Fruit fly (Drosophila melanogaster) whole organism, adult: ENCODE data around the gene CG3198.
A peak's percentile ranks its signal among the peaks of the same experiment; 100 is the strongest.

Experiments
- CG11617 ChIP-seq: fragments of 200-800 bp; sonication (Bioruptor generic); optimal IDR thresholded peaks from 2 replicates; lab custom pipeline; 2017; ENCODE audit warnings: mild to moderate bottlenecking, missing biosample characterization, missing genetic modification reagents, missing genetic modification characterization
- CG12768 ChIP-seq: fragments of 200-800 bp; sonication (Bioruptor generic); optimal IDR thresholded peaks from 2 replicates; lab custom pipeline; 2017; ENCODE audit warnings: missing biosample characterization, missing genetic modification characterization, mild to moderate bottlenecking, moderate library complexity, missing genetic modification reagents
- CG14711 ChIP-seq: fragments of 200-800 bp; sonication (Bioruptor generic); optimal IDR thresholded peaks from 2 replicates; lab custom pipeline; 2018; ENCODE audit warnings: missing biosample characterization, mild to moderate bottlenecking, missing genetic modification characterization, moderate library complexity
- CG1620 ChIP-seq: fragments of 200-800 bp; sonication (Bioruptor generic); optimal IDR thresholded peaks from 2 replicates; lab custom pipeline; 2016; ENCODE audit warnings: missing biosample characterization, missing genetic modification characterization
- CG33017 ChIP-seq: fragments of 200-800 bp; sonication (Bioruptor generic); optimal IDR thresholded peaks from 2 replicates; lab custom pipeline; 2018; ENCODE audit warnings: missing biosample characterization, mild to moderate bottlenecking, missing genetic modification characterization, moderate library complexity
- CG5204 ChIP-seq: fragments of 200-800 bp; sonication (Bioruptor generic); optimal IDR thresholded peaks from 2 replicates; lab custom pipeline; 2016; ENCODE audit warnings: missing biosample characterization, missing genetic modification characterization
- CG7045 ChIP-seq: fragments of 200-800 bp; sonication (Bioruptor generic); optimal IDR thresholded peaks from 2 replicates; lab custom pipeline; 2017; ENCODE audit warnings: missing biosample characterization, mild to moderate bottlenecking, missing genetic modification characterization
- CG7101 ChIP-seq: fragments of 200-800 bp; sonication (Bioruptor generic); optimal IDR thresholded peaks from 2 replicates; lab custom pipeline; 2018; ENCODE audit warnings: missing biosample characterization, mild to moderate bottlenecking, missing genetic modification characterization, moderate library complexity
- Clk ChIP-seq: fragments of 200-800 bp; sonication (Bioruptor generic); optimal IDR thresholded peaks from 2 replicates; lab custom pipeline; 2017; ENCODE audit warnings: missing biosample characterization, missing genetic modification characterization
- Crg-1 ChIP-seq: fragments of 200-800 bp; sonication (Bioruptor generic); optimal IDR thresholded peaks from 2 replicates; lab custom pipeline; 2016; ENCODE audit warnings: missing biosample characterization, missing genetic modification characterization
- Hr96 ChIP-seq: fragments of 200-800 bp; sonication (Bioruptor generic); optimal IDR thresholded peaks from 2 replicates; lab custom pipeline; 2016; ENCODE audit warnings: missing biosample characterization, missing genetic modification characterization
- Mnt ChIP-seq: fragments of 200-800 bp; sonication (Bioruptor generic); optimal IDR thresholded peaks from 2 replicates; lab custom pipeline; 2016; ENCODE audit warnings: missing biosample characterization, mild to moderate bottlenecking, missing genetic modification characterization
- bab1 ChIP-seq: fragments of 200-800 bp; sonication (Bioruptor generic); optimal IDR thresholded peaks from 3 replicates; lab custom pipeline; 2019; ENCODE audit warnings: missing biosample characterization, mild to moderate bottlenecking, missing genetic modification characterization, moderate library complexity
- cic ChIP-seq: fragments of 200-800 bp; sonication (Bioruptor generic); optimal IDR thresholded peaks from 2 replicates; lab custom pipeline; 2017; ENCODE audit warnings: missing biosample characterization, mild to moderate bottlenecking, missing genetic modification characterization, moderate library complexity
- cnc ChIP-seq, 2 experiments: fragments of >200 bp; optimal IDR thresholded peaks; 2 replicates each; lab custom pipeline; 2017
- kay ChIP-seq: fragments of 200-800 bp; sonication (Bioruptor generic); peaks from one replicate; lab custom pipeline; 2016; ENCODE audit warnings: missing biosample characterization, missing genetic modification characterization, borderline replicate concordance
- ovo ChIP-seq: fragments of 200-800 bp; sonication (Bioruptor generic); optimal IDR thresholded peaks from 2 replicates; lab custom pipeline; 2016; ENCODE audit warnings: missing biosample characterization, missing genetic modification characterization
- pad ChIP-seq: fragments of 200-800 bp; sonication (Bioruptor generic); optimal IDR thresholded peaks from 3 replicates; lab custom pipeline; 2017; ENCODE audit warnings: missing biosample characterization, missing genetic modification characterization, mild to moderate bottlenecking, moderate library complexity, missing genetic modification reagents
- tj ChIP-seq: fragments of 200-800 bp; sonication (Bioruptor generic); optimal IDR thresholded peaks from 3 replicates; lab custom pipeline; 2017; ENCODE audit warnings: missing biosample characterization, mild to moderate bottlenecking, missing genetic modification characterization, moderate library complexity
- toe ChIP-seq: fragments of 200-800 bp; sonication (Bioruptor generic); optimal IDR thresholded peaks from 2 replicates; lab custom pipeline; 2016; ENCODE audit warnings: missing biosample characterization, missing genetic modification characterization

The CG3198 gene

DNA sequence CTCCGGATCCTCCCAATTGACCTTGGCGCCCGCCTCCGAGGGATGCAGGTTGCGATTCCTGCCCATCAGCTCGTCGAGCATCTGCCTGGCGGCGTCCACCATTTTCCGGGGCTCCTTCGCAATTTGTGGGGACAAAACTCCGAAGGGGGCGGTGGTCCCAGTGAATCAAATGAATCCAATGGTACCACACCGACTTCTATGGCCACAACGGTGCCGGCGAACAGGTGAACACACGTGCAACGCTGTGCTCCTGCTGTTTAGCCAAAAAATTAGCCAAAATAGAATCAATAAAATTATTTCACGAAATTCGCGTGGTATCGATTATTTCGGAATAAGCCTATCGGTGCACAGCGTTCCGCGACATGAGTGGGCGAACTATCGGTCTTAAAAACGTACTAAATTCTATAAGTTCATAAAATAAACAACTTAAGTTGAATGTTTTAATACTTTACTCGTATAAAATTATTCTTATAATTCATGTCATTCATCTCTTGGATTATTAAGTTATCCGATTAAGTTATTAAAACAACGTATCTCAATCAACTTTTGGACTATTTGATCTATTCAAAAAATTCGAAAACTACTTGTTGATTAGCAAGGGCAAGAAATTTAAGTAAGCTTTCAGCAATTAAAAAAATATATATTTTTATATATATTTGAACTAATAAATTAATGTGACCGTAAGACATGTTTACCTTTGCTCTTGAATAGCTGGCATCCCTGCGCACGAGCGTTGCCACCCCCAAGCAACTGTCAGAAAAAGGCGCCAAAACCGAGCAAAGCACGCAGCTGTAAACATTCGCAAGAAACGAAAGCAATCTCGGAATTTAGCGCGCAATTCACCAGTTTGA is at the start of gene CG3198, which contains the start of gene Mcm6:
Gene CG3198, minus strand, starts transcription at position 337 of the 851 bp plus-strand sequence.
Gene Mcm6, plus strand, starts transcription at position 751 of the 851 bp plus-strand sequence.
- TF ChIP-seq pad (GFP tag; lab: Kevin White, UChicago) = no peak
- peak; percentile 33 for TF ChIP-seq CG11617
- TF ChIP-seq CG12768 = no peak
- TF ChIP-seq bab1 (GFP tag; lab: Kevin White, UChicago) = no peak
- TF ChIP-seq Crg-1 (GFP tag; lab: Kevin White, UChicago) = no peak
- TF ChIP-seq Clk (GFP tag; lab: Kevin White, UChicago) = no peak
- no peak for TF ChIP-seq CG33017
- TF ChIP-seq CG7045 (GFP tag; lab: Kevin White, UChicago) = no peak
- no peak for TF ChIP-seq cic (GFP tag; lab: Kevin White, UChicago)

dm6 chrX:6719968-6720367 is 46.2 kb upstream of the CG3198 start:
- TF ChIP-seq CG7101 (tag; lab: Kevin White, UChicago) = no peak

dm6 chrX:6719259-6719658 is 45.5 kb upstream of the CG3198 start:
- TF ChIP-seq Crg-1 (GFP tag; lab: Kevin White, UChicago) (no peak), CG11617 (no peak), bab1 (GFP tag; lab: Kevin White, UChicago) (peak; percentile 21), kay (GFP tag; lab: Kevin White, UChicago) (no peak), tj (GFP tag; lab: Kevin White, UChicago) (peak; percentile 18), CG5204 (GFP tag; lab: Kevin White, UChicago) (no peak), cnc (optimal IDR thresholded peaks at IDR 0.05; lab: Kevin White, UChicago) (no peak), CG7101 (tag; lab: Kevin White, UChicago) (peak; percentile 21)

dm6 chrX:6716170-6716569 is 42.4 kb upstream of the CG3198 start:
- TF ChIP-seq CG11617 = no peak
- TF ChIP-seq CG12768 = no peak
- TF ChIP-seq CG14711 (tag; lab: Kevin White, UChicago) = no peak
- TF ChIP-seq CG7101 (tag; lab: Kevin White, UChicago) = no peak
- TF ChIP-seq Hr96 = no peak
- no peak for TF ChIP-seq CG33017
- no peak for TF ChIP-seq tj (GFP tag; lab: Kevin White, UChicago)
- TF ChIP-seq CG5204 (GFP tag; lab: Kevin White, UChicago) = no peak
- TF ChIP-seq Crg-1 (GFP tag; lab: Kevin White, UChicago) = no peak
- no peak for TF ChIP-seq cic (GFP tag; lab: Kevin White, UChicago)
- TF ChIP-seq Clk (GFP tag; lab: Kevin White, UChicago) = no peak
- no peak for TF ChIP-seq ovo (GFP tag; lab: Kevin White, UChicago)
- TF ChIP-seq Mnt (GFP tag; lab: Kevin White, UChicago) = no peak
- TF ChIP-seq CG7045 (GFP tag; lab: Kevin White, UChicago) = no peak
- no peak for TF ChIP-seq CG1620 (GFP tag; lab: Kevin White, UChicago)
- no peak for TF ChIP-seq cnc (optimal IDR thresholded peaks at IDR 0.05; lab: Kevin White, UChicago)
- TF ChIP-seq kay (GFP tag; lab: Kevin White, UChicago) = no peak
- TF ChIP-seq pad (GFP tag; lab: Kevin White, UChicago) = no peak
- TF ChIP-seq bab1 (GFP tag; lab: Kevin White, UChicago) = no peak
- no peak for TF ChIP-seq toe (GFP tag; lab: Kevin White, UChicago)

DNA sequence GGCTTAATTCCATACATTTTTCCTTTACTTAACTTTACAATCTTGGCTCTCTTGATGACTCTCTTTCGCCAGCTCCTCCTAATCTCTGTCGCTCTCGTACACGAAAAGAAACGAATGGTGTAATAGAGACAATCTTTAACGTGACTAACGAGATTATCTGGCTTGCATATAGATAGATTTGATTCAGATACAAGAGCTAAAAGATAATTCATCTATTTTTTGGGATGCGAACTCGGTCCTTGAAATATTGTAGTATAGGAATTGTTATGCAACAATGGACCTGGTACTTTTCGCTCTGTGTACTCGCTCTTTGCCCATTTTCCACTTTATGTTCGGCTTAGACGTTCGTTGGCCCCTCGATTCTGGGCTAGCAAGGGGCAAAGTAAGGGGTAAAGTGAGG is 37.5 kb upstream of the CG3198 start:
- TF ChIP-seq pad (GFP tag; lab: Kevin White, UChicago) (peak; percentile 83), tj (GFP tag; lab: Kevin White, UChicago) (peak; percentile 43), kay (GFP tag; lab: Kevin White, UChicago) (no peak), Crg-1 (GFP tag; lab: Kevin White, UChicago) (no peak), CG5204 (GFP tag; lab: Kevin White, UChicago) (peak; percentile 1), CG7101 (tag; lab: Kevin White, UChicago) (peak; percentile 51), Clk (GFP tag; lab: Kevin White, UChicago) (no peak), cnc (optimal IDR thresholded peaks at IDR 0.05; lab: Kevin White, UChicago) (no peak), CG33017 (peak; percentile 45), toe (GFP tag; lab: Kevin White, UChicago) (peak; percentile 1), CG14711 (tag; lab: Kevin White, UChicago) (peak; percentile 51), Mnt (GFP tag; lab: Kevin White, UChicago) (no peak), Hr96 (no peak), CG1620 (GFP tag; lab: Kevin White, UChicago) (peak; percentile 34), bab1 (GFP tag; lab: Kevin White, UChicago) (peak; percentile 53), CG7045 (GFP tag; lab: Kevin White, UChicago) (peak; percentile 37), CG12768 (peak; percentile 63), CG11617 (peak; percentile 40), cic (GFP tag; lab: Kevin White, UChicago) (no peak)

dm6 chrX:6710665-6711064 is 36.9 kb upstream of the CG3198 start:
- TF ChIP-seq CG33017 = no peak
- TF ChIP-seq tj (GFP tag; lab: Kevin White, UChicago) = peak; percentile 34
